Fruit fly (Drosophila melanogaster) whole organism, embryonic: ENCODE results near the gene TyrRII.

Source experiments
- ATbp ChIP-seq: fragments of 200-800 bp; sonication (Bioruptor generic); optimal IDR thresholded peaks from 2 replicates; lab custom pipeline; 2017; ENCODE audit warnings: missing biosample characterization, mild to moderate bottlenecking, missing genetic modification characterization, missing genetic modification reagents
- Adf1 ChIP-seq: fragments of 200-800 bp; sonication (Bioruptor generic); IDR thresholded peaks from 2 replicates; pipeline ENCODE4 v1.3.6; 2022; ENCODE audit warnings: missing biosample characterization, missing genetic modification characterization
- Atf6 ChIP-seq: fragments of 200-800 bp; sonication (Bioruptor generic); IDR thresholded peaks from 2 replicates; pipeline ENCODE4 v1.3.6; 2022; ENCODE audit warnings: missing biosample characterization, missing genetic modification characterization
- Bgb ChIP-seq: fragments of 200-800 bp; sonication (Bioruptor generic); IDR thresholded peaks from 2 replicates; pipeline ENCODE4 v1.3.6; 2022; ENCODE audit warnings: missing biosample characterization, missing genetic modification characterization; ENCODE audit not compliant: partially characterized antibody
- BtbVII ChIP-seq: fragments of 200-800 bp; sonication (Bioruptor generic); optimal IDR thresholded peaks from 3 replicates; lab custom pipeline; 2017; ENCODE audit warnings: missing biosample characterization, mild to moderate bottlenecking, missing genetic modification characterization
- CG10979 ChIP-seq: fragments of 200-800 bp; sonication (Bioruptor generic); optimal IDR thresholded peaks from 2 replicates; lab custom pipeline; 2018; ENCODE audit warnings: missing biosample characterization, mild to moderate bottlenecking, missing genetic modification characterization, moderate library complexity
- CG12236 ChIP-seq: fragments of 200-800 bp; sonication (Bioruptor generic); optimal IDR thresholded peaks from 2 replicates; lab custom pipeline; 2016; ENCODE audit warnings: missing biosample characterization, missing genetic modification characterization
- CG15073 ChIP-seq: fragments of 200-800 bp; sonication (Bioruptor generic); optimal IDR thresholded peaks from 2 replicates; lab custom pipeline; 2016; ENCODE audit warnings: missing biosample characterization, missing genetic modification characterization
- CG15514 ChIP-seq: fragments of 200-800 bp; sonication (Bioruptor generic); optimal IDR thresholded peaks from 3 replicates; lab custom pipeline; 2017; ENCODE audit warnings: missing biosample characterization, missing genetic modification characterization, mild to moderate bottlenecking, moderate library complexity, missing genetic modification reagents
- CG15601 ChIP-seq: fragments of 200-800 bp; sonication (Bioruptor generic); optimal IDR thresholded peaks from 3 replicates; lab custom pipeline; 2019; ENCODE audit warnings: missing biosample characterization, mild to moderate bottlenecking, missing genetic modification characterization, moderate library complexity
- CG16815 ChIP-seq: fragments of 200-800 bp; sonication (Bioruptor generic); optimal IDR thresholded peaks from 3 replicates; lab custom pipeline; 2017; ENCODE audit warnings: missing biosample characterization, mild to moderate bottlenecking, missing genetic modification characterization
- CG17385 ChIP-seq: fragments of 200-800 bp; sonication (Bioruptor generic); optimal IDR thresholded peaks from 3 replicates; lab custom pipeline; 2018; ENCODE audit warnings: missing biosample characterization, mild to moderate bottlenecking, missing genetic modification characterization
- CG18619 ChIP-seq: fragments of 200-800 bp; sonication (Bioruptor generic); optimal IDR thresholded peaks from 3 replicates; lab custom pipeline; 2017; ENCODE audit warnings: missing biosample characterization, mild to moderate bottlenecking, missing genetic modification characterization
- CG18764 ChIP-seq: fragments of 200-800 bp; sonication (Bioruptor generic); optimal IDR thresholded peaks from 3 replicates; lab custom pipeline; 2016; ENCODE audit warnings: missing biosample characterization, missing genetic modification characterization
- CG2202 ChIP-seq: fragments of 200-800 bp; sonication (Bioruptor generic); optimal IDR thresholded peaks from 2 replicates; lab custom pipeline; 2018; ENCODE audit warnings: missing biosample characterization, mild to moderate bottlenecking, missing genetic modification characterization
- CG32772 ChIP-seq: fragments of 200-800 bp; sonication (Bioruptor generic); IDR thresholded peaks from 2 replicates; pipeline ENCODE4 v1.3.6; 2022; ENCODE audit warnings: missing biosample characterization, missing genetic modification characterization
- CG3407 ChIP-seq: fragments of 200-800 bp; sonication (Bioruptor generic); optimal IDR thresholded peaks from 2 replicates; lab custom pipeline; 2018; ENCODE audit warnings: missing biosample characterization, mild to moderate bottlenecking, missing genetic modification characterization
- CG42726 ChIP-seq: fragments of 200-800 bp; sonication (Bioruptor generic); IDR thresholded peaks from 2 replicates; pipeline ENCODE4 v1.3.6; 2022; ENCODE audit warnings: missing biosample characterization, missing genetic modification characterization; ENCODE audit not compliant: partially characterized antibody
- CG4328 ChIP-seq: fragments of 200-800 bp; sonication (Bioruptor generic); optimal IDR thresholded peaks from 3 replicates; lab custom pipeline; 2017; ENCODE audit warnings: missing biosample characterization, missing genetic modification reagents, missing genetic modification characterization
- CG6813 ChIP-seq: fragments of 200-800 bp; sonication (Bioruptor generic); optimal IDR thresholded peaks from 2 replicates; lab custom pipeline; 2017; ENCODE audit warnings: missing biosample characterization, missing genetic modification characterization, mild to moderate bottlenecking, moderate library complexity, missing genetic modification reagents
- CG7556 ChIP-seq: fragments of 200-800 bp; sonication (Bioruptor generic); optimal IDR thresholded peaks from 2 replicates; lab custom pipeline; 2017; ENCODE audit warnings: missing biosample characterization, mild to moderate bottlenecking, missing genetic modification characterization
- CG7928 ChIP-seq: fragments of 200-800 bp; sonication (Bioruptor generic); optimal IDR thresholded peaks from 2 replicates; lab custom pipeline; 2017; ENCODE audit warnings: missing biosample characterization, mild to moderate bottlenecking, missing genetic modification characterization
- CG7963 ChIP-seq: fragments of 200-800 bp; sonication (Bioruptor generic); IDR thresholded peaks from 3 replicates; pipeline ENCODE4 v1.3.6; 2022; ENCODE audit warnings: missing biosample characterization, missing genetic modification characterization; ENCODE audit not compliant: partially characterized antibody
- CG8924 ChIP-seq: fragments of 200-800 bp; optimal IDR thresholded peaks from 3 replicates; lab custom pipeline; 2019; ENCODE audit warnings: missing biosample characterization, mild to moderate bottlenecking, missing genetic modification characterization, moderate library complexity
- CG8944 ChIP-seq: fragments of 200-800 bp; sonication (Bioruptor generic); optimal IDR thresholded peaks from 3 replicates; lab custom pipeline; 2016; ENCODE audit warnings: missing biosample characterization, missing genetic modification characterization
- CG9797 ChIP-seq: fragments of 200-800 bp; sonication (Bioruptor generic); optimal IDR thresholded peaks from 3 replicates; lab custom pipeline; 2018; ENCODE audit warnings: missing biosample characterization, mild to moderate bottlenecking, missing genetic modification characterization
- Camta ChIP-seq: fragments of 200-800 bp; sonication (Bioruptor generic); optimal IDR thresholded peaks from 2 replicates; lab custom pipeline; 2016; ENCODE audit warnings: missing biosample characterization, missing genetic modification characterization
- CoRest ChIP-seq: fragments of 200-800 bp; sonication (Bioruptor generic); optimal IDR thresholded peaks from 3 replicates; lab custom pipeline; 2018; ENCODE audit warnings: missing biosample characterization, mild to moderate bottlenecking, missing genetic modification characterization, moderate library complexity
- E2f1 ChIP-seq: fragments of 200-800 bp; sonication (Bioruptor generic); IDR thresholded peaks from 2 replicates; pipeline ENCODE4 v1.3.6; 2022; ENCODE audit warnings: missing biosample characterization, missing genetic modification characterization
- E2f2 ChIP-seq: fragments of 200-800 bp; sonication (Bioruptor generic); IDR thresholded peaks from 2 replicates; pipeline ENCODE4 v1.3.6; 2022; ENCODE audit warnings: missing biosample characterization, missing genetic modification characterization
- Fer1 ChIP-seq: fragments of 200-800 bp; sonication (Bioruptor generic); optimal IDR thresholded peaks from 2 replicates; lab custom pipeline; 2017; ENCODE audit warnings: missing biosample characterization, mild to moderate bottlenecking, missing genetic modification characterization
- Hr78 ChIP-seq, 2 experiments: fragments of 200-800 bp in 1 of 2; fragments of >200 bp in 1 of 2; sonication (Bioruptor generic) in 1 of 2; optimal IDR thresholded peaks; 2 replicates each; lab custom pipeline; 2017 to 2019; ENCODE audit warnings: missing biosample characterization in 2 of 2, missing genetic modification characterization in 2 of 2, mild to moderate bottlenecking in 1 of 2, moderate library complexity in 1 of 2
- Max ChIP-seq: fragments of 200-800 bp; sonication (Bioruptor generic); optimal IDR thresholded peaks from 2 replicates; lab custom pipeline; 2016; ENCODE audit warnings: missing biosample characterization, mild to moderate bottlenecking, missing genetic modification characterization
- Med ChIP-seq: fragments of 200-800 bp; sonication (Bioruptor generic); peaks from one replicate; lab custom pipeline; 2016; ENCODE audit warnings: missing biosample characterization, missing genetic modification characterization, mild to moderate bottlenecking, inconsistent platforms, moderate library complexity
- Mrtf ChIP-seq: fragments of 200-800 bp; sonication (Bioruptor generic); IDR thresholded peaks from 3 replicates; pipeline ENCODE4 v1.3.6; 2022; ENCODE audit warnings: missing biosample characterization, missing genetic modification characterization
- NFAT ChIP-seq: fragments of 200-800 bp; sonication (Bioruptor generic); IDR thresholded peaks from 2 replicates; pipeline ENCODE4 v1.3.6; 2022; ENCODE audit warnings: missing biosample characterization, missing genetic modification characterization
- Rfx ChIP-seq: fragments of 200-800 bp; sonication (Bioruptor generic); IDR thresholded peaks from 2 replicates; pipeline ENCODE4 v1.3.6; 2022; ENCODE audit warnings: missing biosample characterization, missing genetic modification characterization
- Scr ChIP-seq: fragments of 200-800 bp; sonication (Bioruptor generic); IDR thresholded peaks from 2 replicates; pipeline ENCODE4 v1.3.6; 2022; ENCODE audit warnings: missing biosample characterization, missing genetic modification characterization; ENCODE audit not compliant: partially characterized antibody
- Side ChIP-seq: fragments of 200-800 bp; sonication (Bioruptor generic); optimal IDR thresholded peaks from 2 replicates; lab custom pipeline; 2016; ENCODE audit warnings: missing biosample characterization, missing genetic modification characterization
- bbx ChIP-seq: fragments of 200-800 bp; sonication (Bioruptor generic); IDR thresholded peaks from 2 replicates; pipeline ENCODE4 v1.3.6; 2022; ENCODE audit warnings: missing biosample characterization, missing genetic modification characterization; ENCODE audit not compliant: partially characterized antibody
- eve ChIP-seq, 2 experiments: fragments of >200 bp; optimal IDR thresholded peaks; 2 replicates each; lab custom pipeline; 2017; ENCODE audit warnings: missing biosample characterization in 2 of 2, missing genetic modification characterization in 2 of 2
- grau ChIP-seq: fragments of 200-800 bp; optimal IDR thresholded peaks from 3 replicates; lab custom pipeline; 2019; ENCODE audit warnings: missing biosample characterization, mild to moderate bottlenecking, missing genetic modification characterization, moderate library complexity
- hth ChIP-seq: fragments of >200 bp; optimal IDR thresholded peaks from 2 replicates; lab custom pipeline; 2017; ENCODE audit warnings: inconsistent platforms
- kah ChIP-seq: fragments of 200-800 bp; sonication (Bioruptor generic); optimal IDR thresholded peaks from 2 replicates; lab custom pipeline; 2018; ENCODE audit warnings: missing biosample characterization, mild to moderate bottlenecking, missing genetic modification characterization
- lilli ChIP-seq: fragments of 200-800 bp; sonication (Bioruptor generic); optimal IDR thresholded peaks from 3 replicates; lab custom pipeline; 2016; ENCODE audit warnings: missing biosample characterization, missing genetic modification characterization
- nerfin-2 ChIP-seq: fragments of 200-800 bp; sonication (Bioruptor generic); IDR thresholded peaks from 2 replicates; pipeline ENCODE4 v1.3.6; 2022; ENCODE audit warnings: missing biosample characterization, missing genetic modification characterization; ENCODE audit not compliant: partially characterized antibody
- peb ChIP-seq: fragments of 200-800 bp; sonication (Bioruptor generic); IDR thresholded peaks from 2 replicates; pipeline ENCODE4 v1.3.6; 2022; ENCODE audit warnings: missing biosample characterization, missing genetic modification characterization
- slbo ChIP-seq: fragments of 200-800 bp; sonication (Bioruptor generic); IDR thresholded peaks from 2 replicates; pipeline ENCODE4 v1.3.6; 2022; ENCODE audit warnings: missing biosample characterization, missing genetic modification characterization
- sob ChIP-seq: fragments of 200-800 bp; sonication (Bioruptor generic); IDR thresholded peaks from 2 replicates; pipeline ENCODE4 v1.3.6; 2022; ENCODE audit warnings: missing biosample characterization, missing genetic modification characterization
- tna ChIP-seq: fragments of 200-800 bp; sonication (Bioruptor generic); IDR thresholded peaks from 2 replicates; pipeline ENCODE4 v1.3.6; 2022; ENCODE audit warnings: missing biosample characterization, missing genetic modification characterization; ENCODE audit not compliant: partially characterized antibody
- zfh1 ChIP-seq: fragments of 200-800 bp; sonication (Bioruptor generic); IDR thresholded peaks from 3 replicates; pipeline ENCODE4 v1.3.6; 2022; ENCODE audit warnings: missing biosample characterization, missing genetic modification characterization

TyrRII gene

dm6 chr3R:17733261-17733660 is 3.1 kb upstream of the TyrRII start, which contains the start of gene CG14321 (continued):
- TF ChIP-seq CG10979 (tag; lab: Kevin White, UChicago): no peak
- no peak for TF ChIP-seq Side (GFP tag; lab: Kevin White, UChicago)
- peak; percentile 28; the same call in 1 of the 2 replicates for TF ChIP-seq sob
- TF ChIP-seq bbx (GFP tag; lab: Robert Waterston, UW): peak; percentile 65; the same call in 1 of the 2 replicates
- no peak for TF ChIP-seq zfh1 (GFP tag; lab: Robert Waterston, UW)
- no peak for TF ChIP-seq CG18764 (GFP tag; lab: Kevin White, UChicago)
- TF ChIP-seq CoRest (tag; lab: Kevin White, UChicago): no peak
- TF ChIP-seq hth (lab: Kevin White, UChicago): no peak
- no peak for TF ChIP-seq Hr78 (GFP tag; optimal IDR thresholded peaks at IDR 0.05; lab: Kevin White, UChicago)
- no peak for TF ChIP-seq CG18619 (GFP tag; lab: Kevin White, UChicago)
- no peak for TF ChIP-seq Fer1
- TF ChIP-seq Bgb: peak; percentile 73
- no peak for TF ChIP-seq CG6813 (GFP tag; lab: Kevin White, UChicago)
- TF ChIP-seq CG16815 (GFP tag; lab: Kevin White, UChicago): no peak
- peak; percentile 20; the same call in 1 of the 2 replicates for TF ChIP-seq slbo
- TF ChIP-seq nerfin-2 (GFP tag; lab: Robert Waterston, UW): peak; percentile 76
- no peak for TF ChIP-seq CG2202
- TF ChIP-seq CG15514 (GFP tag; lab: Kevin White, UChicago): no peak
- no peak for TF ChIP-seq grau
- no peak for TF ChIP-seq ATbp (GFP tag; lab: Kevin White, UChicago)
- no peak for TF ChIP-seq E2f1 (GFP tag; lab: Robert Waterston, UW)
- TF ChIP-seq kah (GFP tag; lab: Kevin White, UChicago): no peak
- TF ChIP-seq CG8924 (tag; lab: Kevin White, UChicago): no peak
- peak; percentile 46 for TF ChIP-seq Med (GFP tag; lab: Kevin White, UChicago)
- no peak for TF ChIP-seq Atf6 (GFP tag; lab: Robert Waterston, UW)
- no peak for TF ChIP-seq Max (GFP tag; lab: Kevin White, UChicago)
- TF ChIP-seq NFAT: no peak
- TF ChIP-seq CG15073 (GFP tag; lab: Kevin White, UChicago): no peak
- TF ChIP-seq CG7556 (GFP tag; lab: Kevin White, UChicago): no peak
- no peak for TF ChIP-seq E2f2 (GFP tag; lab: Robert Waterston, UW)
- TF ChIP-seq tna (GFP tag; lab: Robert Waterston, UW): peak; percentile 76
- TF ChIP-seq CG7928 (GFP tag; lab: Kevin White, UChicago): peak; percentile 85
- TF ChIP-seq lilli (GFP tag; lab: Kevin White, UChicago): no peak
- TF ChIP-seq CG42726 (GFP tag; lab: Robert Waterston, UW): peak; percentile 82
- no peak; the same call in 2 of the 3 replicates for TF ChIP-seq Mrtf (GFP tag; lab: Robert Waterston, UW)
- peak; percentile 59 for TF ChIP-seq Scr
- no peak for TF ChIP-seq CG17385 (GFP tag; lab: Kevin White, UChicago)
- TF ChIP-seq CG4328 (GFP tag; lab: Kevin White, UChicago): no peak
- TF ChIP-seq CG7963 (GFP tag; lab: Robert Waterston, UW): 0 out of 3 replicates have a peak, but pooled peaks have one; percentile 16
- no peak for TF ChIP-seq CG32772
- no peak for TF ChIP-seq CG9797
- TF ChIP-seq CG15601 (tag; lab: Kevin White, UChicago): no peak
- TF ChIP-seq BtbVII (GFP tag; lab: Kevin White, UChicago): no peak
- no peak for TF ChIP-seq Camta (GFP tag; lab: Kevin White, UChicago)
- TF ChIP-seq CG12236 (GFP tag; lab: Kevin White, UChicago): no peak
- TF ChIP-seq Rfx: no peak
- no peak for TF ChIP-seq CG8944 (GFP tag; lab: Kevin White, UChicago)
- TF ChIP-seq Adf1 (GFP tag; lab: Robert Waterston, UW): no peak
- no peak for TF ChIP-seq peb (GFP tag; lab: Robert Waterston, UW)
- TF ChIP-seq CG3407 (GFP tag; lab: Kevin White, UChicago): no peak
- TF ChIP-seq eve (GFP tag; optimal IDR thresholded peaks at IDR 0.05; lab: Kevin White, UChicago): no peak
